Fruit fly (Drosophila melanogaster) whole organism, adult: ENCODE data around the gene CCT2.
A peak's percentile ranks its signal among the peaks of the same experiment; 100 is the strongest.

Experiments
- CG11617 ChIP-seq: fragments of 200-800 bp; sonication (Bioruptor generic); optimal IDR thresholded peaks from 2 replicates; lab custom pipeline; 2017; ENCODE audit warnings: mild to moderate bottlenecking, missing biosample characterization, missing genetic modification reagents, missing genetic modification characterization
- CG12768 ChIP-seq: fragments of 200-800 bp; sonication (Bioruptor generic); optimal IDR thresholded peaks from 2 replicates; lab custom pipeline; 2017; ENCODE audit warnings: missing biosample characterization, missing genetic modification characterization, mild to moderate bottlenecking, moderate library complexity, missing genetic modification reagents
- CG14711 ChIP-seq: fragments of 200-800 bp; sonication (Bioruptor generic); optimal IDR thresholded peaks from 2 replicates; lab custom pipeline; 2018; ENCODE audit warnings: missing biosample characterization, mild to moderate bottlenecking, missing genetic modification characterization, moderate library complexity
- CG1620 ChIP-seq: fragments of 200-800 bp; sonication (Bioruptor generic); optimal IDR thresholded peaks from 2 replicates; lab custom pipeline; 2016; ENCODE audit warnings: missing biosample characterization, missing genetic modification characterization
- CG33017 ChIP-seq: fragments of 200-800 bp; sonication (Bioruptor generic); optimal IDR thresholded peaks from 2 replicates; lab custom pipeline; 2018; ENCODE audit warnings: missing biosample characterization, mild to moderate bottlenecking, missing genetic modification characterization, moderate library complexity
- CG5204 ChIP-seq: fragments of 200-800 bp; sonication (Bioruptor generic); optimal IDR thresholded peaks from 2 replicates; lab custom pipeline; 2016; ENCODE audit warnings: missing biosample characterization, missing genetic modification characterization
- CG7045 ChIP-seq: fragments of 200-800 bp; sonication (Bioruptor generic); optimal IDR thresholded peaks from 2 replicates; lab custom pipeline; 2017; ENCODE audit warnings: missing biosample characterization, mild to moderate bottlenecking, missing genetic modification characterization
- CG7101 ChIP-seq: fragments of 200-800 bp; sonication (Bioruptor generic); optimal IDR thresholded peaks from 2 replicates; lab custom pipeline; 2018; ENCODE audit warnings: missing biosample characterization, mild to moderate bottlenecking, missing genetic modification characterization, moderate library complexity
- Clk ChIP-seq: fragments of 200-800 bp; sonication (Bioruptor generic); optimal IDR thresholded peaks from 2 replicates; lab custom pipeline; 2017; ENCODE audit warnings: missing biosample characterization, missing genetic modification characterization
- Crg-1 ChIP-seq: fragments of 200-800 bp; sonication (Bioruptor generic); optimal IDR thresholded peaks from 2 replicates; lab custom pipeline; 2016; ENCODE audit warnings: missing biosample characterization, missing genetic modification characterization
- Hr96 ChIP-seq: fragments of 200-800 bp; sonication (Bioruptor generic); optimal IDR thresholded peaks from 2 replicates; lab custom pipeline; 2016; ENCODE audit warnings: missing biosample characterization, missing genetic modification characterization
- Mnt ChIP-seq: fragments of 200-800 bp; sonication (Bioruptor generic); optimal IDR thresholded peaks from 2 replicates; lab custom pipeline; 2016; ENCODE audit warnings: missing biosample characterization, mild to moderate bottlenecking, missing genetic modification characterization
- bab1 ChIP-seq: fragments of 200-800 bp; sonication (Bioruptor generic); optimal IDR thresholded peaks from 3 replicates; lab custom pipeline; 2019; ENCODE audit warnings: missing biosample characterization, mild to moderate bottlenecking, missing genetic modification characterization, moderate library complexity
- cic ChIP-seq: fragments of 200-800 bp; sonication (Bioruptor generic); optimal IDR thresholded peaks from 2 replicates; lab custom pipeline; 2017; ENCODE audit warnings: missing biosample characterization, mild to moderate bottlenecking, missing genetic modification characterization, moderate library complexity
- cnc ChIP-seq, 2 experiments: fragments of >200 bp; optimal IDR thresholded peaks; 2 replicates each; lab custom pipeline; 2017
- kay ChIP-seq: fragments of 200-800 bp; sonication (Bioruptor generic); peaks from one replicate; lab custom pipeline; 2016; ENCODE audit warnings: missing biosample characterization, missing genetic modification characterization, borderline replicate concordance
- ovo ChIP-seq: fragments of 200-800 bp; sonication (Bioruptor generic); optimal IDR thresholded peaks from 2 replicates; lab custom pipeline; 2016; ENCODE audit warnings: missing biosample characterization, missing genetic modification characterization
- pad ChIP-seq: fragments of 200-800 bp; sonication (Bioruptor generic); optimal IDR thresholded peaks from 3 replicates; lab custom pipeline; 2017; ENCODE audit warnings: missing biosample characterization, missing genetic modification characterization, mild to moderate bottlenecking, moderate library complexity, missing genetic modification reagents
- tj ChIP-seq: fragments of 200-800 bp; sonication (Bioruptor generic); optimal IDR thresholded peaks from 3 replicates; lab custom pipeline; 2017; ENCODE audit warnings: missing biosample characterization, mild to moderate bottlenecking, missing genetic modification characterization, moderate library complexity
- toe ChIP-seq: fragments of 200-800 bp; sonication (Bioruptor generic); optimal IDR thresholded peaks from 2 replicates; lab custom pipeline; 2016; ENCODE audit warnings: missing biosample characterization, missing genetic modification characterization

Gene CCT2

DNA sequence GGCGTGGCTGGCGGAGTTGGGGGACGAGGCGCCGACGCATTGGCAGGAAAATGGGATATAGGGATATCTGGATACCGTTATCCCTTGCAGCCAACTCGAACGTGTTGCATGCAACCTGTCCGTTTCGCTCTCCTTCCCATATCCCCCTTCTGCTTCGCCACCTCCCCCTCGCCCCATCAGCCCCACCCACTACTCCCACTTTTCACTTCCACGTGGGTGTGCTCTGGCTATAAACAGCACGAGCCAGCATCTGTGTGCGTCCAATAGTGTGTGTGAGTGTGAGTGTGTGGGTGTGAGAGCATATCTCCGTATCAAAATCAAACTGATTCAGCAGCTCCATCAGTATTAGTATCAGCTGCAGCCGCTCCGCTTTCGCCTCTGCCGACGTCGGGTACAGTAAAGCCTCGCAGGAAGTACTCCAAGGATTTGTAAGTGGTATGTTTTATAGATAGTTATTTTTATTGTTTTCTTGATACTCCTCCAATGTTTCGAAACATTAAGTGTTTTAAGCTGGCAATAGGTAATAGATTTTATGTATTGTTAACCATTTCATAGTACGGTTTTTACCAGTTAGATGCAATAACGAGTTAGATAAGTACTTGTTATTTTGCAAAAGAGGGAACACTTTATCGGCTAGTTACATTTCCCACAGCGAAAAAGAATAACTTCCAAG, 29.8 kb downstream of the CCT2 start:
- no peak for TF ChIP-seq Clk
- no peak for TF ChIP-seq CG5204 (GFP tag; lab: Kevin White, UChicago)
- TF ChIP-seq CG12768 (GFP tag; lab: Kevin White, UChicago): no peak
- TF ChIP-seq CG11617: no peak
- TF ChIP-seq CG7045 (GFP tag; lab: Kevin White, UChicago): no peak
- no peak for TF ChIP-seq cic (GFP tag; lab: Kevin White, UChicago)
- no peak for TF ChIP-seq cnc (optimal IDR thresholded peaks at IDR 0.05; lab: Kevin White, UChicago)
- no peak for TF ChIP-seq Hr96 (GFP tag; lab: Kevin White, UChicago)
- TF ChIP-seq CG33017 (tag; lab: Kevin White, UChicago): no peak
- no peak for TF ChIP-seq bab1 (GFP tag; lab: Kevin White, UChicago)
- TF ChIP-seq kay: no peak
- TF ChIP-seq CG14711 (tag; lab: Kevin White, UChicago): no peak
- TF ChIP-seq pad: no peak
- no peak for TF ChIP-seq ovo (GFP tag; lab: Kevin White, UChicago)
- TF ChIP-seq toe (GFP tag; lab: Kevin White, UChicago): no peak
- TF ChIP-seq tj: no peak

DNA sequence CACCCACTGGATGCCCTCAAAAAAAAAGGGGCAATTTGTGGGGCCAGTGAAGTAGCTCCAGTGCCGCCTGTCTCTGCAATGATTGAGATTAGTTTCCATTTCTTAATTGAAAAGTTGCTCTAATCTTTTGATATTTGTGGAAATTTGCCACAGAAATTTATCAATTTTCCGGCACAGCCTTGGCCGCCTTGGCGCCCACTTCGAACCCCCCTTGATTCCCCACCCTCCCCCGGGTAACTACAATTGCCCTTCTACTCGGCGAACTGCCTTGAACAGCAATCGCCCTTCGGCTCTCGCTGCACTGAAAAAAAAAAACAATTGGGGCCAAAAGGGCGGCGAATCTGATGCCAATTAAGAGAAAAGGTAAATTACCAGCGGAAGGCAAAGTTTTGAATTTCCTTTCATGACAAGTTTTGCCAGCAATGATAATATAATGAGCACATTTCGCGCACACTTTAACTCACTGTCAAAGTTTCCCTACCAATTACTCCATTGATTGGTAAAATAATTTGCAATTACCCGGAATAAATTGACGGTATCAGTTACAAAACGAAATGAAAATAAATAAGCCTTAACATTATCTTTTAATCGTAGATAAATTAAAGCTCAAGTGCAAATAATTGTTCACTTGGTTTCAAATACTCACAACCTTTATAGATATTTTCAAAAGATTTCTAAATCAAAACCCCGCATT, 30.5 kb downstream of the CCT2 start:
- no peak for TF ChIP-seq kay
- TF ChIP-seq tj: no peak
- TF ChIP-seq Clk: no peak
- TF ChIP-seq CG1620 (GFP tag; lab: Kevin White, UChicago): no peak
- no peak for TF ChIP-seq Mnt
- no peak for TF ChIP-seq ovo (GFP tag; lab: Kevin White, UChicago)

DNA sequence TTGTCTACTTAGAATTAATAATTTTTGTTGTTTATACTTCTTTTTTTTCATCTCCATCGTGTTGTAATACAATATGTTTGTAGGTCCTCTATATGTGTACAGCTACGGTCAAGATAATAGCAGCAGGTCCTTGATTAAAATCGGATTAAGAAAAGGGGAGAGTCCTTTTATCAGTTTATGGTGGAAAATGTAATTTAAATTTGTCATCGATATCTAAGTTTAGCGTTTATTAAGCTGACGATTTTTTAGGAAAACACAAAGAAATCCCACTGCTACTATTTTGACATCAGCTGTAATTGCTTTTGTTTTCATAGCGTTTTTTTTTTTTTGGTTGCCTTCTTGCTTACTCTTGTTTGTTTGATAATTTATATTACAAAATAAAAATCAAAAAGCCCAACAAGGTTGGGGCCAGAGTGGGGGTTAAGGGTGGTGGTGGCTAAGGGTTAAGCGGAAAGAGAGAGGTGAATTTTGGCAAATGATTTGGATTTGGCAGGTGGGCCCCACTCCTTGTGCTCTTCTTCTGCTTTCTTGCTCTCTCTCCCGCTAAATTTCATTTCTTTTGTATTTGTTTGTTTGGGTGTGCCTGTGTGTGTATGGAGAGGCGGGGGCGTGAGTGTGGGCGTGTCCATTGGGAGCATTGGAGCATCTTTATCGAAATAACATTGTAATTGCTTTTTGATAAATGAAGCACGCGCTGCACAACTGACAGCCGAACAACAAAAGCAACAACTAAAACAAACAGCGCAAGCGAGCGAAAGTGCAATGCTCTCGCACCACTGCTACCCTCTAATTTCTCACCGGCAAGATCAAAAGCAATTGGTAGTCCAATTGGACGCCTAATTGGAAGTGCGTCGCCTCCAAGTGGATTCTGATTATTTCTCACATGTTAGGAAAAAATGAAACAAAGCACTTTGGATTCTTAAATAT, 31.8 kb downstream of the CCT2 start:
- TF ChIP-seq bab1 (GFP tag; lab: Kevin White, UChicago) (peak; percentile 17), cic (GFP tag; lab: Kevin White, UChicago) (no peak), cnc (optimal IDR thresholded peaks at IDR 0.05; lab: Kevin White, UChicago) (no peak), CG12768 (GFP tag; lab: Kevin White, UChicago) (no peak), CG14711 (tag; lab: Kevin White, UChicago) (peak; percentile 32)

DNA sequence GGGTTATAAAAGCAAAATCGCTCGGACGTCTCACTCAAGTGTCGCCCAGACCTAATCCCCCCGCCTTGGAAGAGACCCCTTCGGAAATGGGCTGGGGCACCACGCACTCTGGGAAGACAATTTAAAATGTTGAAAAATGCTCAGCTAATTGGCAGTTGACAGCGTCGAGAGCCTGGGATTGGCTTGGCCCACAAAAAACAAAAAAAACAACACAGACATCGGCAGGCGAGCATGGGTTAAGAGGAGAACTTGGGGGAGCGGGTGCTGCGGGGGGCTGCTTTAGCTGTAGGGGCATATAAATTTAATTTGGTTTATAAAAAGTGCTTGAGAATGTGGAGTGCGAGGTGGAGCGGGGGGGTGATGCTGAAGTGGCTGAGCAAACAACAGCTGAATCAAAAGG, 33.2 kb downstream of the CCT2 start:
- TF ChIP-seq tj (no peak), cnc (optimal IDR thresholded peaks at IDR 0.05; lab: Kevin White, UChicago) (no peak), Crg-1 (no peak), CG7101 (tag; lab: Kevin White, UChicago) (no peak), CG33017 (tag; lab: Kevin White, UChicago) (no peak), CG11617 (no peak), CG14711 (tag; lab: Kevin White, UChicago) (no peak), CG7045 (GFP tag; lab: Kevin White, UChicago) (no peak)

DNA sequence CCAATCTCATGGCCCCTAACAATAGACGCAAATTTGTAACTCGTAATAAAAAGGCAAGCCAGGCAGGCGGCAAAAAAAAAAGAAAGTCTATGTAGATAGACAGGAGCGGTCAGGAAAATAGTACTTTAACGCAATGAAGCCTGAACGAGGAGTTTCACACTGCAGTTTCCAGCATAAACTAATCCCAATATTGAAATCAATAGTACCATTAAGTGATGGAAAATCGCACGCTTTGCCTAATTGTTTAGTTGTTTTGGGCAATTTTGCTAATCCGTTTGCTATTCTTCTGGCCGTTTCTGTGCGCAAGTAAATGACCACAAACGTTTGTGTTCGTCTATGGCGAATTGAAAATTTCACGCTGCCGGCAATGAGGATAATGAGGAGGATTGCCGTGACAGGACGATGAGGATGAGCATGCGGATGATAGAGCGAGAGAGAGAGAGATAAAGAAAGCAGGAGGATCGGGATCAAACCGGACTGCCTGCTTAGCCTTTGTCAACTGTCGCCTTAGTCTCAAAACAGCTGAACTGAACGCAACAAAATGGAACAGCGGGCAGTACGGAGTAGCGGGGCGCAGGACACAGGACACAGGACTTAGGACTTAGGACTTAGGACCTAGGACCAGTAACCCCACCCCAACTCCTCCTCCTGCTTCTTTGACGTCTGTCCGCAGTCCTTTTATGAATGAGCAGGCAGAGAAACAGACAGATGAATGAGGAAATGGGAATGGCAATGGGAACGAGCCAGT, 38.1 kb downstream of the CCT2 start:
- no peak for TF ChIP-seq CG14711 (tag; lab: Kevin White, UChicago)
- TF ChIP-seq CG11617: no peak
- no peak for TF ChIP-seq Mnt
- no peak for TF ChIP-seq cnc (optimal IDR thresholded peaks at IDR 0.05; lab: Kevin White, UChicago)
- TF ChIP-seq CG7045 (GFP tag; lab: Kevin White, UChicago): no peak
- no peak for TF ChIP-seq CG1620 (GFP tag; lab: Kevin White, UChicago)
- TF ChIP-seq Hr96 (GFP tag; lab: Kevin White, UChicago): no peak
- no peak for TF ChIP-seq CG12768 (GFP tag; lab: Kevin White, UChicago)
- no peak for TF ChIP-seq pad
- no peak for TF ChIP-seq toe (GFP tag; lab: Kevin White, UChicago)
- no peak for TF ChIP-seq kay
- TF ChIP-seq Clk: no peak
- no peak for TF ChIP-seq bab1 (GFP tag; lab: Kevin White, UChicago)
- no peak for TF ChIP-seq ovo (GFP tag; lab: Kevin White, UChicago)

DNA sequence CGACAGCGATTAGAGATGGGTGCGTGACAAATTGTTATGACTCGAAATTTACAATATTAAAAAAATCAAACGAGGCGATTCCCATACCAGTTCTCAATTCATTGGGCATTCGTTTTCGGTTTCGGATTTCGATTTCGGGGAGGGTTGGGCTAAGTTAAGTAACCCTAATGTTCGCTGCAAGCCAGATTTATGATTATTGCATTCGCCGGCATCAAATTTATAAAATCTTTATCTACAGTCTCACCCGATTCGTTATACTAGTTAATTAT, 38.6 kb downstream of the CCT2 start:
- TF ChIP-seq Clk: no peak
- TF ChIP-seq CG1620 (GFP tag; lab: Kevin White, UChicago): no peak
- no peak for TF ChIP-seq bab1 (GFP tag; lab: Kevin White, UChicago)
- TF ChIP-seq toe (GFP tag; lab: Kevin White, UChicago): no peak
- TF ChIP-seq CG14711 (tag; lab: Kevin White, UChicago): no peak
- no peak for TF ChIP-seq CG7045 (GFP tag; lab: Kevin White, UChicago)
- no peak for TF ChIP-seq Crg-1
- no peak for TF ChIP-seq cic (GFP tag; lab: Kevin White, UChicago)
- TF ChIP-seq cnc (optimal IDR thresholded peaks at IDR 0.05; lab: Kevin White, UChicago): no peak
